Fruit fly (Drosophila melanogaster) whole organism, prepupa: ENCODE measurements around the gene CNMaR.

Experiments
- CG11294 ChIP-seq: fragments of 200-800 bp; sonication (Bioruptor generic); IDR thresholded peaks from 2 replicates; pipeline ENCODE4 v1.3.6; 2022; ENCODE audit warnings: missing biosample characterization, missing genetic modification characterization
- Met ChIP-seq: fragments of 200-800 bp; sonication (Bioruptor generic); optimal IDR thresholded peaks from 3 replicates; lab custom pipeline; 2016; ENCODE audit warnings: missing biosample characterization, missing genetic modification characterization
- eg ChIP-seq: fragments of 200-800 bp; sonication (Bioruptor generic); IDR thresholded peaks from 3 replicates; pipeline ENCODE4 v1.3.6; 2022; ENCODE audit warnings: missing biosample characterization, missing genetic modification characterization

DNA sequence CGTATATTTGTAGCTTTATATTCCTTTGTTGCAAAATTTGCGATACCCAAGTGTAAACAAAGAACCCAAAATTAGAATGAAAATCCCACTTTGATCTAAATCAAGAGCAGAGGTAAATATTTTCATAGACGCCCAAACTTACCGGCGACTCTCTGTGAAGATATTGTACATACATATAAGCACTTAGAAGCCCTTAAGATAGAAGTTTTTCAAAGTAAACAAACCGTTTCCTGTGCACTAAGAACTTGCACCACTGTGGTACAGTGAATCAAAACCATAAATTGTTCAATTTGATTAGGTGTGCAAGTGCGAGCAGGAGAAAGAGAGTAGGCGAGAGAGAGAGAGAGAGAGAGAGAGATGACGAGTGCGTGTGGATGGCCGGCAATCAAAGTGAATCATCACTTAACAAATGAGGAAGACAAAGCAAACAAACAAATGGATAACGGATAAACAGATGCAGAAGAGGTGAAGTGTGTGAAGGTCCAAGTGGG is 34.1 kb downstream of the CNMaR start:
- TF ChIP-seq Met: peak; percentile 52
- TF ChIP-seq CG11294: no peak
- no peak for TF ChIP-seq eg (GFP tag; lab: Robert Waterston, UW)
